Worm (Caenorhabditis elegans) whole organism, L4/young adult: ENCODE results near the gene tag-18.

ENCODE experiments used
- W03F9.2 ChIP-seq: fragments of 150-350 bp; optimal IDR thresholded peaks from 2 replicates; lab custom pipeline; 2014; ENCODE audit warnings: missing biosample characterization, missing genetic modification characterization
- dao-5 ChIP-seq: sonication (generic microtip); optimal IDR thresholded peaks from 2 replicates; lab custom pipeline; 2016; ENCODE audit warnings: missing genotype, missing genetic modification characterization, moderate library complexity, missing compliant biosample characterization
- him-1 ChIP-seq: sonication (generic microtip); optimal IDR thresholded peaks from 2 replicates; lab custom pipeline; 2016; ENCODE audit warnings: missing genotype, missing genetic modification reagents, missing genetic modification characterization, missing compliant biosample characterization

The tag-18 gene

ce11 chrX:3743190-3743589 is 9.4 kb upstream of the tag-18 start:
- TF ChIP-seq W03F9.2 (tag; lab: Kevin White, UChicago) (no peak), dao-5 (tag; lab: Kevin White, UChicago) (no peak), him-1 (no peak)

ce11 chrX:3742223-3742622 is 8.4 kb upstream of the tag-18 start, which contains the start of gene fkh-2:
TSS of gene fkh-2 (minus strand) at chrX:3742323.
- TF ChIP-seq dao-5 (tag; lab: Kevin White, UChicago) (no peak), W03F9.2 (tag; lab: Kevin White, UChicago) (no peak), him-1 (no peak)

- TF ChIP-seq dao-5 (tag; lab: Kevin White, UChicago) (no peak), W03F9.2 (tag; lab: Kevin White, UChicago) (no peak), him-1 (no peak)
Observed at ce11 chrX:3738617-3739016, 4.8 kb upstream of the tag-18 start.

ce11 chrX:3733321-3733720 is 515 bp downstream of the tag-18 start:
- TF ChIP-seq dao-5 (tag; lab: Kevin White, UChicago) (no peak), him-1 (no peak), W03F9.2 (tag; lab: Kevin White, UChicago) (no peak)

- no peak for TF ChIP-seq W03F9.2 (tag; lab: Kevin White, UChicago)
- no peak for TF ChIP-seq him-1
- TF ChIP-seq dao-5 (tag; lab: Kevin White, UChicago), result no peak
Observed at ce11 chrX:3728970-3729369, 4.9 kb downstream of the tag-18 start, which contains the start of gene aex-4. TSS of gene aex-4 (plus strand) at chrX:3729281.

ce11 chrX:3727274-3727673 is 6.6 kb downstream of the tag-18 start, which contains the start of gene nlp-1:
TSS of gene nlp-1 (plus strand) at chrX:3727574.
- TF ChIP-seq W03F9.2 (tag; lab: Kevin White, UChicago) (no peak), him-1 (no peak), dao-5 (tag; lab: Kevin White, UChicago) (no peak)

- TF ChIP-seq him-1, result no peak
- no peak for TF ChIP-seq W03F9.2 (tag; lab: Kevin White, UChicago)
- TF ChIP-seq dao-5 (tag; lab: Kevin White, UChicago), result no peak
Observed at ce11 chrX:3725437-3725836, 8.4 kb downstream of the tag-18 start.

ce11 chrX:3715835-3716234 is 18.0 kb downstream of the tag-18 start:
- TF ChIP-seq dao-5 (tag; lab: Kevin White, UChicago) (no peak), W03F9.2 (tag; lab: Kevin White, UChicago) (no peak), him-1 (no peak)

ce11 chrX:3714797-3715196 is 19.0 kb downstream of the tag-18 start, which contains the start of gene C01C4.2:
TSS of gene C01C4.2 (plus strand) at chrX:3715097.
- TF ChIP-seq W03F9.2 (tag; lab: Kevin White, UChicago), result no peak
- no peak for TF ChIP-seq dao-5 (tag; lab: Kevin White, UChicago)
- TF ChIP-seq him-1, result no peak

ce11 chrX:3711581-3712101 is 22.2 kb downstream of the tag-18 start:
- no peak for TF ChIP-seq dao-5 (tag; lab: Kevin White, UChicago)
- TF ChIP-seq him-1, result no peak

- no peak for TF ChIP-seq dao-5 (tag; lab: Kevin White, UChicago)
- TF ChIP-seq him-1, result no peak
- no peak for TF ChIP-seq W03F9.2 (tag; lab: Kevin White, UChicago)
Observed at ce11 chrX:3709747-3710146, 24.1 kb downstream of the tag-18 start.

- TF ChIP-seq W03F9.2 (tag; lab: Kevin White, UChicago), result no peak
- TF ChIP-seq dao-5 (tag; lab: Kevin White, UChicago), result no peak
Observed at ce11 chrX:3706319-3706718, 27.5 kb downstream of the tag-18 start.

ce11 chrX:3705319-3705718 is 28.5 kb downstream of the tag-18 start:
- TF ChIP-seq W03F9.2 (tag; lab: Kevin White, UChicago), result no peak
- no peak for TF ChIP-seq dao-5 (tag; lab: Kevin White, UChicago)
- TF ChIP-seq him-1, result no peak

- TF ChIP-seq W03F9.2 (tag; lab: Kevin White, UChicago) (no peak), dao-5 (tag; lab: Kevin White, UChicago) (no peak), him-1 (no peak)
Observed at ce11 chrX:3701861-3702260, 32.0 kb downstream of the tag-18 start.

ce11 chrX:3697623-3698022 is 36.2 kb downstream of the tag-18 start:
- peak; percentile 63 for TF ChIP-seq dao-5 (tag; lab: Kevin White, UChicago)
- peak; percentile 92 for TF ChIP-seq him-1
- TF ChIP-seq W03F9.2 (tag; lab: Kevin White, UChicago), result no peak
